Worm (Caenorhabditis elegans) whole organism, mixed stage, embryonic: ENCODE results near the gene F42G4.2.

Experiments used
- M03D4.4 ChIP-seq: sonication (generic microtip); optimal IDR thresholded peaks from 2 replicates; lab custom pipeline; 2017; ENCODE audit warnings: mild to moderate bottlenecking, missing genetic modification characterization, missing compliant biosample characterization
- bed-3 ChIP-seq: fragments of 200-800 bp; sonication (Bioruptor generic); optimal IDR thresholded peaks from 3 replicates; lab custom pipeline; 2018; ENCODE audit warnings: mild to moderate bottlenecking, missing genetic modification characterization, moderate library complexity, missing compliant biosample characterization
- blmp-1 ChIP-seq: fragments of 150-350 bp; optimal IDR thresholded peaks from 2 replicates; lab custom pipeline; 2014; ENCODE audit warnings: missing biosample characterization, missing genetic modification characterization
- ceh-39 ChIP-seq: fragments of 150-350 bp; optimal IDR thresholded peaks from 2 replicates; lab custom pipeline; 2014; ENCODE audit warnings: missing biosample characterization, missing genetic modification characterization
- ceh-43 ChIP-seq: fragments of 200-800 bp; sonication (Bioruptor generic); optimal IDR thresholded peaks from 2 replicates; lab custom pipeline; 2018; ENCODE audit warnings: mild to moderate bottlenecking, missing genetic modification characterization, moderate library complexity, missing compliant biosample characterization
- ces-1 ChIP-seq: fragments of 150-350 bp; optimal IDR thresholded peaks from 2 replicates; lab custom pipeline; 2014; ENCODE audit warnings: missing biosample characterization, missing genetic modification reagents, missing genetic modification characterization
- cnd-1 ChIP-seq: fragments of 200-800 bp; sonication (Bioruptor generic); optimal IDR thresholded peaks from 2 replicates; lab custom pipeline; 2018; ENCODE audit warnings: mild to moderate bottlenecking, missing genetic modification characterization, missing compliant biosample characterization
- elt-1 ChIP-seq: sonication (generic microtip); optimal IDR thresholded peaks from 2 replicates; lab custom pipeline; 2017; ENCODE audit warnings: missing genetic modification characterization, mild to moderate bottlenecking, missing compliant biosample characterization, antibody characterized with exemption, moderate library complexity, borderline replicate concordance; ENCODE audit not compliant: insufficient read depth
- elt-3 ChIP-seq: fragments of 150-350 bp; optimal IDR thresholded peaks from 2 replicates; lab custom pipeline; 2014; ENCODE audit warnings: missing biosample characterization, missing genetic modification characterization
- flh-1 ChIP-seq: fragments of 200-800 bp; sonication (Bioruptor generic); optimal IDR thresholded peaks from 2 replicates; lab custom pipeline; 2018; ENCODE audit warnings: mild to moderate bottlenecking, missing genetic modification characterization, moderate library complexity, missing compliant biosample characterization
- ham-2 ChIP-seq: fragments of 200-800 bp; sonication (Bioruptor generic); optimal IDR thresholded peaks from 2 replicates; lab custom pipeline; 2018; ENCODE audit warnings: mild to moderate bottlenecking, missing genetic modification characterization, missing compliant biosample characterization
- hlh-1 ChIP-seq: fragments of 150-350 bp; optimal IDR thresholded peaks from 2 replicates; lab custom pipeline; 2014; ENCODE audit warnings: missing biosample characterization, missing genetic modification reagents, missing genetic modification characterization
- lin-13 ChIP-seq: fragments of 150-350 bp; optimal IDR thresholded peaks from 2 replicates; lab custom pipeline; 2014; ENCODE audit warnings: missing biosample characterization, missing genetic modification characterization
- lin-32 ChIP-seq: fragments of 200-800 bp; sonication (Bioruptor generic); optimal IDR thresholded peaks from 2 replicates; lab custom pipeline; 2018; ENCODE audit warnings: mild to moderate bottlenecking, missing genetic modification characterization, missing compliant biosample characterization
- lsy-2 ChIP-seq: fragments of 150-350 bp; optimal IDR thresholded peaks from 2 replicates; lab custom pipeline; 2014; ENCODE audit warnings: missing biosample characterization, missing genetic modification characterization
- mab-5 ChIP-seq: fragments of 150-350 bp; optimal IDR thresholded peaks from 2 replicates; lab custom pipeline; 2014; ENCODE audit warnings: missing biosample characterization, missing genetic modification characterization
- mep-1 ChIP-seq: fragments of 150-350 bp; optimal IDR thresholded peaks from 2 replicates; lab custom pipeline; 2017; ENCODE audit warnings: missing biosample characterization, missing genetic modification reagents, missing genetic modification characterization, inconsistent platforms
- mls-2 ChIP-seq: sonication (generic microtip); optimal IDR thresholded peaks from 2 replicates; lab custom pipeline; 2016; ENCODE audit warnings: mild to moderate bottlenecking, missing genetic modification characterization, moderate library complexity, missing compliant biosample characterization
- nhr-12 ChIP-seq: fragments of 150-350 bp; optimal IDR thresholded peaks from 2 replicates; lab custom pipeline; 2014; ENCODE audit warnings: missing biosample characterization, missing genetic modification characterization
- nhr-2 ChIP-seq: fragments of 150-350 bp; optimal IDR thresholded peaks from 2 replicates; lab custom pipeline; 2014; ENCODE audit warnings: missing biosample characterization, missing genetic modification characterization
- nhr-237 ChIP-seq: fragments of 150-350 bp; optimal IDR thresholded peaks from 2 replicates; lab custom pipeline; 2014; ENCODE audit warnings: missing biosample characterization, missing genetic modification characterization
- nhr-28 ChIP-seq: fragments of 150-350 bp; optimal IDR thresholded peaks from 2 replicates; lab custom pipeline; 2014; ENCODE audit warnings: missing biosample characterization, missing genetic modification characterization
- nhr-76 ChIP-seq: sonication (generic microtip); optimal IDR thresholded peaks from 2 replicates; lab custom pipeline; 2017; ENCODE audit warnings: missing biosample characterization, missing genetic modification characterization
- pha-4 ChIP-seq: fragments of 150-350 bp; optimal IDR thresholded peaks from 2 replicates; lab custom pipeline; 2018; ENCODE audit warnings: missing biosample characterization, missing genetic modification reagents, missing genetic modification characterization
- sptf-1 ChIP-seq: sonication (generic microtip); optimal IDR thresholded peaks from 2 replicates; lab custom pipeline; 2017; ENCODE audit warnings: mild to moderate bottlenecking, missing genetic modification characterization, moderate library complexity, missing compliant biosample characterization
- tbx-8 ChIP-seq: fragments of 200-800 bp; sonication (Bioruptor generic); optimal IDR thresholded peaks from 2 replicates; lab custom pipeline; 2018; ENCODE audit warnings: mild to moderate bottlenecking, missing genetic modification characterization, moderate library complexity, missing compliant biosample characterization
- unc-120 ChIP-seq: sonication (generic microtip); optimal IDR thresholded peaks from 2 replicates; lab custom pipeline; 2017; ENCODE audit warnings: missing genetic modification characterization, missing compliant biosample characterization; ENCODE audit not compliant: poor library complexity, severe bottlenecking
- unc-39 ChIP-seq: fragments of 150-350 bp; optimal IDR thresholded peaks from 2 replicates; lab custom pipeline; 2014; ENCODE audit warnings: missing biosample characterization, missing genetic modification characterization
- unc-62 ChIP-seq: fragments of 150-350 bp; optimal IDR thresholded peaks from 2 replicates; lab custom pipeline; 2014; ENCODE audit warnings: missing biosample characterization, missing genetic modification reagents, missing genetic modification characterization
- zip-8 ChIP-seq: fragments of 150-350 bp; optimal IDR thresholded peaks from 2 replicates; lab custom pipeline; 2014; ENCODE audit warnings: missing biosample characterization, missing genetic modification characterization

The F42G4.2 gene

DNA sequence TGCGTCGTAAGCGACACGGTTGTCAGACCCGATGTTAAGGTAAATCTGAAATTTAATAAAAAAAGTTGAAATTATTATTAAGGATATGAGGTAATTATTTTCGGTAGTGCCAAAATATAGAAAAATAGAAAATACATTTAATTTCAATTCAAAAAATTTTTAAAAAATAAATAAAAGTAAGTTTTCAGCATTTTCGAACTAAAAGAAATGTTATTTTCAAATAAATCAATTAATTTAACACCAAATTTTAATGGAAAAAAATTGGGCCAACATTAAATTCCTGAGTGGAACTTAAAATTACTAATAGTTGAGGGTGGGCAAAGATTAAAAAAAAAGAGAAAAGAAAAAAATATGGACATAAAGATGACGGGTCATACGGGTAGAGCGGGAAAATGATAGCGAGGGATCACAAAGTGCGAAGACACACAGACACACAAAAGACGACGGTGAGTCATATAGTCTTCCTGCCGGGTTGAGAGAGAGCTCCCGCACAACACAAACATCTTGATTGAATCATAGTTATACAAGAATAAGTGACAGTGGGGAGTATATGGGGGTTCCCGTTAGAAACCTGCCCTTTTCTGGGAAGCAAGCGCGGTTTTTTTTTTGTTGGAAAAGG is 21.8 kb upstream of the F42G4.2 start, which contains the start of gene max-2:
Gene max-2, minus strand, starts transcription at position 51 of the 619 bp plus-strand sequence.
- TF ChIP-seq blmp-1 (tag; lab: Kevin White, UChicago) (no peak), tbx-8 (GFP tag; lab: Kevin White, UChicago) (no peak), cnd-1 (tag; lab: Kevin White, UChicago) (no peak), unc-39 (tag; lab: Kevin White, UChicago) (no peak), flh-1 (GFP tag; lab: Kevin White, UChicago) (no peak), nhr-12 (tag; lab: Kevin White, UChicago) (no peak), M03D4.4 (tag; lab: Kevin White, UChicago) (no peak), ham-2 (GFP tag; lab: Kevin White, UChicago) (no peak), lin-32 (GFP tag; lab: Kevin White, UChicago) (no peak), lin-13 (no peak), unc-62 (no peak), nhr-28 (tag; lab: Kevin White, UChicago) (no peak), hlh-1 (tag; lab: Kevin White, UChicago) (no peak)

DNA sequence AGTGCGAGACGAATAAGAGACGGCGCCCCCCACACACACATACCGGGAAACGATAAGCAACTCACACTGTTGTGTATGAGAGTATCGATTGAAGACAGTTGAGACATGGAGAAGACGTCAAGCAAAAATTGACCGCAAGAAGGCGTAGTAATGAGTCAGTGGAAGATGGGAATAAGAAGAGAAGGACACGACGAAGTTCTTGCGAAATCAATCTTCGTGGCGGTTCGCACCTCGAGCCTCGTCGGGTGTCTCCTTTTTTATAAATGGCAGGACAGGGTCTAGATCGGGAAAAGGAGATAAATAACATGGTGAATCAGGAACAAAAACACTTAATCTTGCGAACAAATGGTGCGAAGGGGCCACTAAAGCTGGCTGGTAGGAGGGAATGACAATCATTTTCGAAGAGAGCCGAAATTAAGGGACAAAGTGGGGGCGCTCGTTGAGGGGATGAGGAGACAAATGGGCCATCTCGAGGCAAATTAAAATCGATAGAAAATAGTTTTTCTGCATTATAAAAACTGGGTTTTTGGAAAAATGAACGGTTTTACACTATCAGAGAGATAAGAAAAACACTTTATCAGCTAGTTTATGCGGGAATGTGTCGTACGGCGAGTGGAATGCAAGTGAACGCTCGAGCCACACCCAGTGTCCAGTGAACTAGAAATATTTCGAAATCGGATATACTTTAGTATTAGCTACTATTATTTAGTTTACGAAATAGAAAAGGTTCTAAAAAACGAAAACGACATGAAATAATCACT is 18.2 kb upstream of the F42G4.2 start:
- TF ChIP-seq nhr-76 (tag; lab: Kevin White, UChicago) (no peak), unc-120 (tag; lab: Kevin White, UChicago) (no peak), blmp-1 (tag; lab: Kevin White, UChicago) (no peak), unc-62 (no peak), lsy-2 (tag; lab: Kevin White, UChicago) (no peak), M03D4.4 (tag; lab: Kevin White, UChicago) (no peak), tbx-8 (GFP tag; lab: Kevin White, UChicago) (no peak)

- TF ChIP-seq hlh-1 (tag; lab: Kevin White, UChicago) (peak; percentile 24), ces-1 (GFP tag; lab: Kevin White, UChicago) (peak; percentile 33), nhr-2 (tag; lab: Kevin White, UChicago) (no peak), unc-62 (peak; percentile 35), ceh-43 (GFP tag; lab: Kevin White, UChicago) (no peak), nhr-237 (tag; lab: Kevin White, UChicago) (no peak), unc-120 (tag; lab: Kevin White, UChicago) (peak; percentile 36), cnd-1 (tag; lab: Kevin White, UChicago) (peak; percentile 53), sptf-1 (tag; lab: Kevin White, UChicago) (peak; percentile 21), elt-3 (tag; lab: Kevin White, UChicago) (no peak), ceh-39 (tag; lab: Kevin White, UChicago) (no peak), ham-2 (GFP tag; lab: Kevin White, UChicago) (peak; percentile 9), lin-32 (GFP tag; lab: Kevin White, UChicago) (no peak)
These were observed 17.7 kb upstream of the F42G4.2 start for ce11 chrII:13030051-13030437.

DNA sequence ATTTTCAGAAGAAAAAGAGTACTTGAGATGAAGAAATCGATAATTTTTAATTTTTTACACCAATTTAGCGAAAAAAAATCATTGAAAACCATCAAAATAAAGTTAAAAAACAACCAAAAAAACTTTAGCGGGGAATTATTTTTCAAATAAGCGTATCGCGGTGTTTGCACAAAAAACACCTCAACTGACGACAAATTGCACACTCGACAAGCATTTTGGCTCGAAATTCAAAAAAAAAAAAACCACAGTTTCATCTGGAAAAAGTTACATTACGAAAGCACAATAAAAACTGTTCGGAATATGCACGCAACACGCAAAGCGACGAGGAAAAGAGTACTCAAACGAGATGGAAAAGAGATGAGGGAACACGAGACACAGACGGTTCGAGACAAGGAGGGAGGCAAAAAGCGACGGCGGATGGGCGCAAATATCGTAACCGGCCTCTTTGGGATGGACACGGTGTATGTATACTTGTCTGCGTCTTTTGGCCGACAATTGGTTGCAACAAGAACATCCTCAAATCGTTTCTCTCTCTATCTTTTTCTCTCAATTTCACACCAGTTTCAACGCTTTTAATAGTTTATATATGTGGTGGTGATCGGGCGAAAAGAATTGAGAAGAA is 17.0 kb upstream of the F42G4.2 start:
- TF ChIP-seq nhr-28 (tag; lab: Kevin White, UChicago) (no peak), ham-2 (GFP tag; lab: Kevin White, UChicago) (peak; percentile 3), ces-1 (GFP tag; lab: Kevin White, UChicago) (peak; percentile 18), mep-1 (tag; lab: Kevin White, UChicago) (peak; percentile 40), zip-8 (tag; lab: Kevin White, UChicago) (no peak), bed-3 (GFP tag; lab: Kevin White, UChicago) (no peak), lsy-2 (tag; lab: Kevin White, UChicago) (peak; percentile 31), lin-13 (peak; percentile 53), pha-4 (tag; lab: Kevin White, UChicago) (peak; percentile 39), unc-62 (peak; percentile 4), nhr-237 (tag; lab: Kevin White, UChicago) (peak; percentile 37), blmp-1 (tag; lab: Kevin White, UChicago) (no peak), unc-120 (tag; lab: Kevin White, UChicago) (peak; percentile 65), ceh-39 (tag; lab: Kevin White, UChicago) (no peak), elt-1 (tag; lab: Kevin White, UChicago) (peak; percentile 20), elt-3 (tag; lab: Kevin White, UChicago) (no peak), tbx-8 (GFP tag; lab: Kevin White, UChicago) (no peak), mab-5 (peak; percentile 33), mls-2 (tag; lab: Kevin White, UChicago) (no peak)
